Fruit fly (Drosophila melanogaster): Measurements from ENCODE around the gene CG34174.

Gene CG34174

dm6 chr2L:2227316-2227715 lies 13.2 kb downstream of the CG34174 start (continued):
- TF ChIP-seq Tbp (GFP tag; optimal IDR thresholded peaks at IDR 0.05) (no peak), CG1602 (GFP tag; optimal IDR thresholded peaks at IDR 0.05) (no peak), ken (GFP tag; IDR thresholded peaks at IDR 0.05) (0 out of 3 replicates have a peak, but pooled peaks have one; percentile 3), Fer1 (GFP tag; optimal IDR thresholded peaks at IDR 0.05) (peak; percentile 48), CG14050 (GFP tag; IDR thresholded peaks at IDR 0.05) (peak; percentile 56; the same call in 1 of the 3 replicates), tgo (GFP tag; IDR thresholded peaks at IDR 0.05) (peak; percentile 52; the same call in 2 of the 3 replicates), D19A (tag; optimal IDR thresholded peaks at IDR 0.05) (peak; percentile 22), CG15696 (tag; optimal IDR thresholded peaks at IDR 0.05) (no peak), lab (GFP tag; optimal IDR thresholded peaks at IDR 0.05) (peak; percentile 54), CG14441 (GFP tag; IDR thresholded peaks at IDR 0.05) (peak; percentile 65), Deaf1 (tag; optimal IDR thresholded peaks at IDR 0.05) (no peak), Scr (GFP tag; IDR thresholded peaks at IDR 0.05; ENCODE audit: partially characterized antibody) (no peak), CG17912 (GFP tag; optimal IDR thresholded peaks at IDR 0.05) (peak; percentile 52), CG10147 (GFP tag; optimal IDR thresholded peaks at IDR 0.05) (no peak), CG18619 (GFP tag; optimal IDR thresholded peaks at IDR 0.05) (no peak), E2f2 (GFP tag; IDR thresholded peaks at IDR 0.05) (no peak), C15 (GFP tag; IDR thresholded peaks at IDR 0.05) (0 out of 3 replicates have a peak, but pooled peaks have one; percentile 49), br (optimal IDR thresholded peaks at IDR 0.05) (no peak), CG13894 (tag; optimal IDR thresholded peaks at IDR 0.05) (no peak), gt (GFP tag; IDR thresholded peaks at IDR 0.05) (no peak), hb (GFP tag; IDR thresholded peaks at IDR 0.05; ENCODE audit: partially characterized antibody) (no peak), CG2889 (GFP tag; IDR thresholded peaks at IDR 0.05) (no peak), Neu2 (GFP tag; optimal IDR thresholded peaks at IDR 0.05; ENCODE audit: borderline replicate concordance) (no peak), CG31365 (tag; optimal IDR thresholded peaks at IDR 0.05) (no peak), CG18599 (GFP tag; optimal IDR thresholded peaks at IDR 0.05) (no peak), CG2875 (GFP tag; optimal IDR thresholded peaks at IDR 0.05) (peak; percentile 54), Vsx1 (GFP tag; optimal IDR thresholded peaks at IDR 0.05) (no peak), trem (tag; optimal IDR thresholded peaks at IDR 0.05) (peak; percentile 10), CG6254 (GFP tag; optimal IDR thresholded peaks at IDR 0.05) (no peak), pnt (GFP tag; optimal IDR thresholded peaks at IDR 0.05) (peak; percentile 14), MESR4 (GFP tag; optimal IDR thresholded peaks at IDR 0.05) (no peak), hth (optimal IDR thresholded peaks at IDR 0.05) (no peak), luna (GFP tag; optimal IDR thresholded peaks at IDR 0.05) (no peak), Hr51 (GFP tag; optimal IDR thresholded peaks at IDR 0.05) (peak in 1 of 2 experiments; percentile 14), row (GFP tag; IDR thresholded peaks at IDR 0.05) (peak; percentile 56), Atf-2 (GFP tag; optimal IDR thresholded peaks at IDR 0.05) (peak; percentile 2), tna (GFP tag; IDR thresholded peaks at IDR 0.05; ENCODE audit: partially characterized antibody) (no peak), CG4328 (GFP tag; optimal IDR thresholded peaks at IDR 0.05) (peak; percentile 30), CG17802 (tag; optimal IDR thresholded peaks at IDR 0.05) (no peak), CG12236 (GFP tag; optimal IDR thresholded peaks at IDR 0.05) (no peak), CG11456 (GFP tag; IDR thresholded peaks at IDR 0.05) (peak; percentile 57; the same call in 1 of the 3 replicates), CG7987 (GFP tag; optimal IDR thresholded peaks at IDR 0.05) (no peak), CG12071 (GFP tag; optimal IDR thresholded peaks at IDR 0.05) (peak; percentile 59), CG16779 (GFP tag; IDR thresholded peaks at IDR 0.05) (no peak), H15 (GFP tag; IDR thresholded peaks at IDR 0.05) (peak; percentile 69; the same call in 2 of the 3 replicates), Hsf (GFP tag; optimal IDR thresholded peaks at IDR 0.05) (peak; percentile 42), zfh1 (GFP tag; IDR thresholded peaks at IDR 0.05) (peak; percentile 61; the same call in 1 of the 3 replicates), CG14860 (GFP tag; IDR thresholded peaks at IDR 0.05; ENCODE audit: partially characterized antibody) (no peak), dan (GFP tag; IDR thresholded peaks at IDR 0.05) (no peak), hbn (GFP tag; IDR thresholded peaks at IDR 0.05; ENCODE audit: partially characterized antibody) (no peak), en (GFP tag; optimal IDR thresholded peaks at IDR 0.05) (no peak)

All from whole organism, embryonic.